Fruit fly (Drosophila melanogaster): ENCODE results near the gene CG3528.

The CG3528 gene

dm6 chr2L:2517937-2518336 is at the start of gene CG3528:
CG3528 (minus strand) TSS chr2L:2518037.
- TF ChIP-seq CG2678 (tag; optimal IDR thresholded peaks at IDR 0.05) (no peak), amos (GFP tag; IDR thresholded peaks at IDR 0.05; ENCODE audit: partially characterized antibody) (no peak), Mad (GFP tag; optimal IDR thresholded peaks at IDR 0.05) (no peak), ash1 (GFP tag; optimal IDR thresholded peaks at IDR 0.05) (no peak), Spps (tag; optimal IDR thresholded peaks at IDR 0.05) (no peak), CG17802 (tag; optimal IDR thresholded peaks at IDR 0.05) (no peak), CG17385 (GFP tag; optimal IDR thresholded peaks at IDR 0.05) (no peak), nau (GFP tag; optimal IDR thresholded peaks at IDR 0.05) (no peak), stc (GFP tag; IDR thresholded peaks at IDR 0.05) (no peak), zen (tag; optimal IDR thresholded peaks at IDR 0.05) (no peak), toy (GFP tag; IDR thresholded peaks at IDR 0.05) (no peak)

- TF ChIP-seq mirr (GFP tag; optimal IDR thresholded peaks at IDR 0.05), result peak; percentile 4
- no peak for TF ChIP-seq CG2678 (tag; optimal IDR thresholded peaks at IDR 0.05)
- peak; percentile 23 for TF ChIP-seq grn (GFP tag; optimal IDR thresholded peaks at IDR 0.05)
- peak; percentile 74 for TF ChIP-seq exex (tag; optimal IDR thresholded peaks at IDR 0.05)
- no peak for TF ChIP-seq so (GFP tag; IDR thresholded peaks at IDR 0.05)
- TF ChIP-seq CG4707 (GFP tag; optimal IDR thresholded peaks at IDR 0.05), result no peak
- TF ChIP-seq pfk (GFP tag; optimal IDR thresholded peaks at IDR 0.05), result peak; percentile 15
Observed at dm6 chr2L:2564758-2565157, 46.9 kb upstream of the CG3528 start, which contains the start of gene Cyp309a1. Cyp309a1 (minus strand) TSS chr2L:2564830.

- TF ChIP-seq jing (GFP tag; optimal IDR thresholded peaks at IDR 0.05) (no peak), ab (GFP tag; optimal IDR thresholded peaks at IDR 0.05) (no peak), sens (GFP tag) (peak; percentile 9), tgo (GFP tag; IDR thresholded peaks at IDR 0.05) (no peak)
Observed at dm6 chr2L:2552725-2553124, 34.9 kb upstream of the CG3528 start, which contains the start of gene CG3515. CG3515 (minus strand) TSS chr2L:2552825.

- peak in 1 of 2 experiments; percentile 31 for TF ChIP-seq Hr51 (GFP tag; optimal IDR thresholded peaks at IDR 0.05)
- TF ChIP-seq sens (GFP tag), result peak; percentile 59
- TF ChIP-seq CG17912 (GFP tag; optimal IDR thresholded peaks at IDR 0.05), result no peak
- peak; percentile 31 for TF ChIP-seq CG15514 (GFP tag; optimal IDR thresholded peaks at IDR 0.05)
- no peak for TF ChIP-seq CG13775 (GFP tag; optimal IDR thresholded peaks at IDR 0.05)
- TF ChIP-seq CG34422 (GFP tag; IDR thresholded peaks at IDR 0.05), result 0 out of 3 replicates have a peak, but pooled peaks have one; percentile 15
- TF ChIP-seq hkb (optimal IDR thresholded peaks at IDR 0.05), result no peak
- TF ChIP-seq hkb (GFP tag; IDR thresholded peaks at IDR 0.05), result 0 out of 2 replicates have a peak, but pooled peaks have one; percentile 24
- TF ChIP-seq CG11504 (tag; optimal IDR thresholded peaks at IDR 0.05), result peak; percentile 42
- peak; percentile 19 for TF ChIP-seq CG13296 (GFP tag; optimal IDR thresholded peaks at IDR 0.05)
- peak; percentile 64 for TF ChIP-seq CG2678 (tag; optimal IDR thresholded peaks at IDR 0.05)
- 0 out of 2 replicates have a peak, but pooled peaks have one; percentile 34 for TF ChIP-seq Ada2b (GFP tag; IDR thresholded peaks at IDR 0.05)
- TF ChIP-seq pan (optimal IDR thresholded peaks at IDR 0.05), result no peak
- TF ChIP-seq pan (GFP tag; optimal IDR thresholded peaks at IDR 0.05 in 1 of 2, IDR thresholded peaks at IDR 0.05 in 1 of 2), result peak in 1 of 2 experiments; percentile 21
- 0 out of 2 replicates have a peak, but pooled peaks have one; percentile 24 for TF ChIP-seq CG31441 (GFP tag; IDR thresholded peaks at IDR 0.05)
- TF ChIP-seq Antp (GFP tag; optimal IDR thresholded peaks at IDR 0.05), result no peak
- no peak for TF ChIP-seq CG15011 (GFP tag; optimal IDR thresholded peaks at IDR 0.05)
- no peak for TF ChIP-seq CG17361 (GFP tag; IDR thresholded peaks at IDR 0.05)
- TF ChIP-seq dmrt99B (tag; optimal IDR thresholded peaks at IDR 0.05), result peak; percentile 44
- TF ChIP-seq CG15269 (tag; optimal IDR thresholded peaks at IDR 0.05), result peak; percentile 38
- TF ChIP-seq Fer1 (GFP tag; optimal IDR thresholded peaks at IDR 0.05), result peak; percentile 36
- TF ChIP-seq slbo (GFP tag; IDR thresholded peaks at IDR 0.05), result 0 out of 2 replicates have a peak, but pooled peaks have one; percentile 6
- TF ChIP-seq CG17802 (tag; optimal IDR thresholded peaks at IDR 0.05), result no peak
- no peak for TF ChIP-seq h (optimal IDR thresholded peaks at IDR 0.05)
- TF ChIP-seq Meics (GFP tag; optimal IDR thresholded peaks at IDR 0.05), result peak; percentile 33
- TF ChIP-seq CG18599 (GFP tag; optimal IDR thresholded peaks at IDR 0.05), result peak; percentile 51
- TF ChIP-seq Rfx (GFP tag; IDR thresholded peaks at IDR 0.05), result peak; percentile 35; the same call in 1 of the 2 replicates
- peak; percentile 23 for TF ChIP-seq cwo (GFP tag; optimal IDR thresholded peaks at IDR 0.05)
Observed at dm6 chr2L:2542491-2542890, 24.7 kb upstream of the CG3528 start.

Data from whole organism, embryonic.